Worm (Caenorhabditis elegans): ENCODE data around the gene K10H10.7.

K10H10.7 gene

ce11 chrII:14495341-14495740, 12.1 kb downstream of the K10H10.7 start:
- TF ChIP-seq nhr-43 (tag; optimal IDR thresholded peaks at IDR 0.05; ENCODE audit: poor library complexity, severe bottlenecking) (peak; percentile 77), nhr-28 (tag; optimal IDR thresholded peaks at IDR 0.05) (no peak), fkh-2 (tag; optimal IDR thresholded peaks at IDR 0.05) (no peak), mml-1 (tag; optimal IDR thresholded peaks at IDR 0.05) (no peak), fos-1 (tag; optimal IDR thresholded peaks at IDR 0.05) (no peak), nhr-23 (tag; optimal IDR thresholded peaks at IDR 0.05) (no peak), nfya-1 (tag; optimal IDR thresholded peaks at IDR 0.05; ENCODE audit: insufficient read depth) (no peak), elt-1 (tag; optimal IDR thresholded peaks at IDR 0.05) (no peak), elt-2 (tag; optimal IDR thresholded peaks at IDR 0.05) (peak; percentile 31), egl-5 (tag; optimal IDR thresholded peaks at IDR 0.05) (no peak), eor-1 (tag; optimal IDR thresholded peaks at IDR 0.05) (no peak), tbx-2 (tag; optimal IDR thresholded peaks at IDR 0.05) (no peak), aly-2 (tag; optimal IDR thresholded peaks at IDR 0.05) (no peak), ZK546.5 (tag; optimal IDR thresholded peaks at IDR 0.05) (no peak), pqm-1 (tag; optimal IDR thresholded peaks at IDR 0.05) (peak; percentile 79), sea-2 (GFP tag; optimal IDR thresholded peaks at IDR 0.05) (no peak), lsy-12 (tag; optimal IDR thresholded peaks at IDR 0.05) (no peak), ceh-82 (tag; optimal IDR thresholded peaks at IDR 0.05) (no peak), ztf-4 (tag; optimal IDR thresholded peaks at IDR 0.05) (no peak), jun-1 (tag; optimal IDR thresholded peaks at IDR 0.05) (no peak)

DNA sequence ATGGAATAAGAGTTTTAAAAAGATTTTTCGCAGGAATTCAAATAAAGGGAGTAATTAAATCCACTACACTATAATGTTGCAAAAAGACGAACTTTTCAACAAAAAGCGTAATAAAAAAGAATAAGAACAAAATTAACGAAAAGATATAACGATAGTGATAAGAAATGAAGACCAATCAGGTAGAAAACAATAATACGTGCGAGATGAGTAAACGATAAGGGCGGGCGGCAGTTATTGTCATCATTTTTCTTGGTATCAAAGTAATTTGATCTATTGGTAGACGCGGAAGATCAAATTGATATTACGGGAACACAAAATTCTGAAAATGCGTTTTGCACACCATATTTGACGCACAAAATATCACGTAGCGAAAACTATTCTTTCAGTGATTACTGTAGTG, 13.0 kb downstream of the K10H10.7 start:
- TF ChIP-seq ztf-11 (tag; optimal IDR thresholded peaks at IDR 0.05) (no peak), fos-1 (tag; optimal IDR thresholded peaks at IDR 0.05) (no peak), daf-12 (tag; optimal IDR thresholded peaks at IDR 0.05) (no peak), pqm-1 (tag; optimal IDR thresholded peaks at IDR 0.05) (peak; percentile 59), elt-3 (tag; optimal IDR thresholded peaks at IDR 0.05) (peak in 1 of 3 experiments; percentile 17), nhr-43 (tag; optimal IDR thresholded peaks at IDR 0.05; ENCODE audit: poor library complexity, severe bottlenecking) (no peak), elt-2 (tag; optimal IDR thresholded peaks at IDR 0.05) (peak; percentile 65), skn-1 (tag; optimal IDR thresholded peaks at IDR 0.05) (peak; percentile 53)

DNA sequence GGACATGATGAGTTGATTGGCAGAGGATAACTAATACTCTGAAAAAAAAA, 13.2 kb downstream of the K10H10.7 start, which contains the start of gene cysl-2:
Gene cysl-2, minus strand, starts transcription at position 38 of the 50 bp plus-strand sequence.
- no peak for TF ChIP-seq nhr-77 (tag; optimal IDR thresholded peaks at IDR 0.05)
- TF ChIP-seq nfya-1 (tag; optimal IDR thresholded peaks at IDR 0.05; ENCODE audit: insufficient read depth) = no peak
- no peak for TF ChIP-seq ceh-16 (tag; optimal IDR thresholded peaks at IDR 0.05)
- no peak for TF ChIP-seq snpc-4 (tag; optimal IDR thresholded peaks at IDR 0.05)
- TF ChIP-seq nhr-43 (tag; optimal IDR thresholded peaks at IDR 0.05; ENCODE audit: poor library complexity, severe bottlenecking) = no peak
- no peak for TF ChIP-seq tbx-2 (tag; optimal IDR thresholded peaks at IDR 0.05)
- TF ChIP-seq elt-2 (tag; optimal IDR thresholded peaks at IDR 0.05) = no peak
- no peak for TF ChIP-seq unc-39 (tag; optimal IDR thresholded peaks at IDR 0.05)
- no peak for TF ChIP-seq skn-1 (tag; optimal IDR thresholded peaks at IDR 0.05)
- TF ChIP-seq daf-12 (tag; optimal IDR thresholded peaks at IDR 0.05) = no peak

- TF ChIP-seq tbx-2 (tag; optimal IDR thresholded peaks at IDR 0.05) = no peak
- TF ChIP-seq nhr-11 (tag; optimal IDR thresholded peaks at IDR 0.05) = no peak
- peak; percentile 53 for TF ChIP-seq ama-1 (optimal IDR thresholded peaks at IDR 0.05)
- TF ChIP-seq ZK546.5 (tag; optimal IDR thresholded peaks at IDR 0.05) = no peak
Observed at ce11 chrII:14494014-14494413, 13.4 kb downstream of the K10H10.7 start.

DNA sequence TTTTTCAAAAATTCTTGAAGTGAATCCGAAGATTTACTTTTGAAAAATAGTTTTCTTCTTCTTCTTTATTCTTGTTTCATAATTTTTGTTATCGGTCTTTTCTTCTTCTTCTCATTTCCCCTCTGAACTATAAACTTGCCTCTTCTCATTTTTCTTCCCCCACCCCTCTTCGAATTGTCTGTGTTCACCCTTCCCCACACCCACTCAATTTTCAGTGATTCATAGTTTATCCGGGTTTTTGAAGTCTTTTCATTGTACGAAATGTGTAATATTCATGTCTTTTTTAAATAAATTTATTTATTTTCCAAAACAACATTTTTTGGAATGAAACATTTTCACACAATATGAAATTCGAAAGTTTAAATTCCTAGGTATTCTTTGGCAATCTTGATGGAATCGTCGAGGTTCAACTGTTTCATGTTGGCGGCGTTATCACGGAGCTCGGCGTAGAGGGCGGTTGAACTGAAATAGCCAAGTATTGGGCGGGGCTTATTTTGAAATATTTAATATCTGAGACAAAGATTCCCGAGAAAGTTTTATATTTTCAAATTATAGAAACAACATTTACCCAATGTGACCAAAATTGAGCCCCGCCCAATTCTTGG, 14.8 kb downstream of the K10H10.7 start:
- no peak for TF ChIP-seq skn-1 (tag; optimal IDR thresholded peaks at IDR 0.05)
- TF ChIP-seq unc-39 (tag; optimal IDR thresholded peaks at IDR 0.05) = no peak
- TF ChIP-seq tbx-2 (tag; optimal IDR thresholded peaks at IDR 0.05) = no peak
- TF ChIP-seq ama-1 (optimal IDR thresholded peaks at IDR 0.05) = peak; percentile 85
- no peak for TF ChIP-seq elt-1 (tag; optimal IDR thresholded peaks at IDR 0.05)

ce11 chrII:14489407-14489806, 18.1 kb downstream of the K10H10.7 start, which contains the start of gene vnut-1:
Gene vnut-1, plus strand, starts transcription at chrII:14489802.
- no peak for TF ChIP-seq elt-3 (tag; optimal IDR thresholded peaks at IDR 0.05)
- TF ChIP-seq nhr-25 (tag; optimal IDR thresholded peaks at IDR 0.05) = peak; percentile 9
- TF ChIP-seq nfya-1 (tag; optimal IDR thresholded peaks at IDR 0.05; ENCODE audit: insufficient read depth) = peak; percentile 24
- peak; percentile 50 for TF ChIP-seq pha-4 (tag; optimal IDR thresholded peaks at IDR 0.05)
- peak; percentile 67 for TF ChIP-seq pqm-1 (tag; optimal IDR thresholded peaks at IDR 0.05)
- peak; percentile 9 for TF ChIP-seq lin-15B (tag; optimal IDR thresholded peaks at IDR 0.05)
- TF ChIP-seq snpc-4 (tag; optimal IDR thresholded peaks at IDR 0.05) = peak; percentile 60
- TF ChIP-seq nhr-23 (tag; optimal IDR thresholded peaks at IDR 0.05) = peak; percentile 63
- peak; percentile 38 for TF ChIP-seq hmg-11 (tag; optimal IDR thresholded peaks at IDR 0.05)
- TF ChIP-seq ama-1 (optimal IDR thresholded peaks at IDR 0.05) = no peak
- peak; percentile 80 for TF ChIP-seq elt-2 (tag; optimal IDR thresholded peaks at IDR 0.05)
- TF ChIP-seq nhr-43 (tag; optimal IDR thresholded peaks at IDR 0.05; ENCODE audit: poor library complexity, severe bottlenecking) = peak; percentile 29
- TF ChIP-seq ztf-11 (tag; optimal IDR thresholded peaks at IDR 0.05) = no peak

Data from whole organism, L3 larva.